Worm (Caenorhabditis elegans) whole organism, young adult: ENCODE results near the gene F55A4.13.
A peak's percentile ranks its signal among the peaks of the same experiment; 100 is the strongest.

ENCODE experiments used
- B0035.1 ChIP-seq: sonication (generic microtip); optimal IDR thresholded peaks from 2 replicates; lab custom pipeline; 2016; ENCODE audit warnings: missing genetic modification characterization, mild to moderate bottlenecking, missing compliant biosample characterization, missing genotype, missing genetic modification reagents
- B0261.1 ChIP-seq: sonication (generic microtip); optimal IDR thresholded peaks from 2 replicates; lab custom pipeline; 2016; ENCODE audit warnings: mild to moderate bottlenecking, missing genetic modification characterization, moderate library complexity, missing compliant biosample characterization
- B0336.3 ChIP-seq: fragments of 200-800 bp; sonication (Bioruptor generic); IDR thresholded peaks from 2 replicates; pipeline ENCODE4 v1.3.6; 2022; ENCODE audit warnings: missing genetic modification characterization, missing compliant biosample characterization
- F10E7.11 ChIP-seq: sonication (generic microtip); optimal IDR thresholded peaks from 2 replicates; lab custom pipeline; 2017; ENCODE audit warnings: mild to moderate bottlenecking, missing genetic modification characterization, moderate library complexity, missing compliant biosample characterization
- F22D6.2 ChIP-seq: sonication (generic microtip); optimal IDR thresholded peaks from 2 replicates; lab custom pipeline; 2016; ENCODE audit warnings: mild to moderate bottlenecking, missing genetic modification characterization, missing compliant biosample characterization
- F37B4.10 ChIP-seq: fragments of 200-800 bp; sonication (Bioruptor generic); IDR thresholded peaks from 2 replicates; pipeline ENCODE4 v1.3.6; 2022; ENCODE audit warnings: missing genetic modification characterization, missing compliant biosample characterization
- F49E8.2 ChIP-seq: sonication (generic microtip); optimal IDR thresholded peaks from 3 replicates; lab custom pipeline; 2017; ENCODE audit warnings: missing genetic modification characterization, mild to moderate bottlenecking, missing compliant biosample characterization, antibody characterized with exemption, moderate library complexity; ENCODE audit not compliant: insufficient read depth
- F57C9.4 ChIP-seq: sonication (generic microtip); optimal IDR thresholded peaks from 2 replicates; lab custom pipeline; 2017; ENCODE audit warnings: mild to moderate bottlenecking, missing genetic modification characterization, missing compliant biosample characterization
- K12H6.12 ChIP-seq: fragments of 200-800 bp; sonication (Bioruptor generic); optimal IDR thresholded peaks from 2 replicates; lab custom pipeline; 2018; ENCODE audit warnings: mild to moderate bottlenecking, missing genetic modification characterization, missing compliant biosample characterization
- Y53F4B.3 ChIP-seq: fragments of 200-800 bp; sonication (Bioruptor generic); IDR thresholded peaks from 2 replicates; pipeline ENCODE4 v1.3.6; 2022; ENCODE audit warnings: missing genetic modification reagents, missing genetic modification characterization, missing compliant biosample characterization
- Y53G8AR.9 ChIP-seq: fragments of 200-800 bp; sonication (Bioruptor generic); conservative IDR thresholded peaks from 2 replicates; pipeline ENCODE4 v1.3.6; 2022; ENCODE audit warnings: missing genetic modification reagents, missing genetic modification characterization, missing compliant biosample characterization
- Y56A3A.18 ChIP-seq: fragments of 200-800 bp; sonication (Bioruptor generic); IDR thresholded peaks from 2 replicates; pipeline ENCODE4 v1.3.6; 2022; ENCODE audit warnings: missing genetic modification reagents, missing genetic modification characterization, missing compliant biosample characterization
- Y95B8A.8 ChIP-seq: fragments of 200-800 bp; sonication (Bioruptor generic); IDR thresholded peaks from 2 replicates; pipeline ENCODE4 v1.3.6; 2022; ENCODE audit warnings: missing genetic modification reagents, missing genetic modification characterization, missing compliant biosample characterization
- ama-1 ChIP-seq, 3 experiments: fragments of 150-350 bp in 1 of 3; sonication (generic microtip) in 2 of 3; optimal IDR thresholded peaks; 2 replicates each; lab custom pipeline; 2014 to 2018; ENCODE audit warnings: missing biosample characterization in 2 of 3, missing genetic modification characterization in 2 of 3, missing genetic modification reagents in 2 of 3
- atf-7 ChIP-seq: sonication (generic microtip); optimal IDR thresholded peaks from 2 replicates; lab custom pipeline; 2017; ENCODE audit warnings: mild to moderate bottlenecking, missing genetic modification characterization, missing compliant biosample characterization
- athp-1 ChIP-seq: sonication (generic microtip); optimal IDR thresholded peaks from 2 replicates; lab custom pipeline; 2017; ENCODE audit warnings: mild to moderate bottlenecking, missing genetic modification characterization, missing compliant biosample characterization
- bed-1 ChIP-seq: fragments of 200-800 bp; sonication (Bioruptor generic); IDR thresholded peaks from 2 replicates; pipeline ENCODE4 v1.3.6; 2022; ENCODE audit warnings: missing genetic modification reagents, missing genetic modification characterization, missing compliant biosample characterization
- cebp-1 ChIP-seq, 2 experiments: fragments of 200-800 bp in 1 of 2; sonication (Bioruptor generic) in 1 of 2; sonication (generic microtip) in 1 of 2; IDR thresholded peaks in 1 of 2; optimal IDR thresholded peaks in 1 of 2; 2 replicates each; pipeline versions ENCODE4 v1.3.6 to Lab custom; 2017 to 2022; ENCODE audit warnings: missing compliant biosample characterization in 2 of 2, missing genetic modification characterization in 2 of 2, mild to moderate bottlenecking in 1 of 2, missing genetic modification reagents in 1 of 2, moderate library complexity in 1 of 2
- ceh-58 ChIP-seq: fragments of 200-800 bp; sonication (Bioruptor generic); IDR thresholded peaks from 2 replicates; pipeline ENCODE4 v1.3.6; 2022; ENCODE audit warnings: missing genetic modification characterization, missing compliant biosample characterization
- ceh-91 ChIP-seq: fragments of 200-800 bp; sonication (Bioruptor generic); IDR thresholded peaks from 2 replicates; pipeline ENCODE4 v1.3.6; 2022; ENCODE audit warnings: missing genetic modification reagents, missing genetic modification characterization, missing compliant biosample characterization
- chd-7 ChIP-seq: sonication (generic microtip); optimal IDR thresholded peaks from 2 replicates; lab custom pipeline; 2016; ENCODE audit warnings: mild to moderate bottlenecking, missing genetic modification characterization, moderate library complexity, missing compliant biosample characterization
- gei-17 ChIP-seq: fragments of 200-800 bp; sonication (Bioruptor generic); optimal IDR thresholded peaks from 2 replicates; lab custom pipeline; 2018; ENCODE audit warnings: mild to moderate bottlenecking, missing genetic modification characterization, missing compliant biosample characterization
- hmg-1.2 ChIP-seq: fragments of 200-800 bp; sonication (Bioruptor generic); IDR thresholded peaks from 2 replicates; pipeline ENCODE4 v1.3.6; 2022; ENCODE audit warnings: missing genetic modification reagents, missing genetic modification characterization, missing compliant biosample characterization
- hmg-20 ChIP-seq: fragments of 200-800 bp; sonication (Bioruptor generic); IDR thresholded peaks from 2 replicates; pipeline ENCODE4 v1.3.6; 2022; ENCODE audit warnings: missing genetic modification reagents, missing genetic modification characterization, missing compliant biosample characterization
- let-607 ChIP-seq, 2 experiments: fragments of 200-800 bp in 1 of 2; sonication (Bioruptor generic) in 1 of 2; sonication (generic microtip) in 1 of 2; optimal IDR thresholded peaks; 2 replicates each; lab custom pipeline; 2016 to 2018; ENCODE audit warnings: mild to moderate bottlenecking in 2 of 2, missing compliant biosample characterization in 2 of 2, missing genetic modification characterization in 2 of 2, moderate library complexity in 2 of 2, missing genotype in 1 of 2
- lir-1 ChIP-seq: fragments of 200-800 bp; sonication (Bioruptor generic); conservative IDR thresholded peaks from 2 replicates; pipeline ENCODE4 v1.3.6; 2022; ENCODE audit warnings: missing genetic modification reagents, missing genetic modification characterization, missing compliant biosample characterization
- madf-3 ChIP-seq: fragments of 200-800 bp; sonication (Bioruptor generic); IDR thresholded peaks from 2 replicates; pipeline ENCODE4 v1.3.6; 2022; ENCODE audit warnings: missing genetic modification reagents, missing genetic modification characterization, missing compliant biosample characterization
- mcd-1 ChIP-seq: fragments of 200-800 bp; sonication (Bioruptor generic); IDR thresholded peaks from 2 replicates; pipeline ENCODE4 v1.3.6; 2022; ENCODE audit warnings: missing genetic modification reagents, missing genetic modification characterization, missing compliant biosample characterization
- mes-4 ChIP-seq: sonication (generic microtip); optimal IDR thresholded peaks from 2 replicates; lab custom pipeline; 2016; ENCODE audit warnings: missing genotype, missing genetic modification characterization, missing compliant biosample characterization
- mxl-1 ChIP-seq: sonication (generic microtip); optimal IDR thresholded peaks from 2 replicates; lab custom pipeline; 2016; ENCODE audit warnings: missing genetic modification characterization, missing compliant biosample characterization
- nhr-27 ChIP-seq: fragments of 200-800 bp; sonication (Bioruptor generic); optimal IDR thresholded peaks from 2 replicates; lab custom pipeline; 2018; ENCODE audit warnings: mild to moderate bottlenecking, missing genetic modification characterization, moderate library complexity, missing compliant biosample characterization
- rec-8 ChIP-seq, 2 experiments: sonication (generic microtip); optimal IDR thresholded peaks; 2 replicates each; lab custom pipeline; 2016; ENCODE audit warnings: mild to moderate bottlenecking in 2 of 2, missing genetic modification characterization in 2 of 2, missing genetic modification reagents in 2 of 2, missing genotype in 2 of 2, missing biosample characterization in 1 of 2, missing compliant biosample characterization in 1 of 2, moderate library complexity in 1 of 2
- repo-1 ChIP-seq: sonication (generic microtip); optimal IDR thresholded peaks from 2 replicates; lab custom pipeline; 2017; ENCODE audit warnings: mild to moderate bottlenecking, missing genetic modification characterization, missing compliant biosample characterization
- rpc-1 ChIP-seq, 2 experiments: fragments of 150-350 bp in 1 of 2; sonication (generic microtip) in 1 of 2; optimal IDR thresholded peaks; 2 replicates each; lab custom pipeline; 2014 to 2018; ENCODE audit warnings: missing biosample characterization in 1 of 2, missing genetic modification characterization in 1 of 2, missing genetic modification reagents in 1 of 2, missing genotype in 1 of 2
- somi-1 ChIP-seq: fragments of 200-800 bp; sonication (Bioruptor generic); optimal IDR thresholded peaks from 2 replicates; lab custom pipeline; 2018; ENCODE audit warnings: mild to moderate bottlenecking, missing genetic modification characterization, missing compliant biosample characterization
- tbx-9 ChIP-seq: sonication (generic microtip); optimal IDR thresholded peaks from 2 replicates; lab custom pipeline; 2016; ENCODE audit warnings: borderline replicate concordance, missing genetic modification characterization, inconsistent platforms, missing compliant biosample characterization
- tlf-1 ChIP-seq: fragments of 200-800 bp; sonication (Bioruptor generic); optimal IDR thresholded peaks from 2 replicates; lab custom pipeline; 2018; ENCODE audit warnings: mild to moderate bottlenecking, missing genetic modification characterization, missing compliant biosample characterization
- zfh-2 ChIP-seq: fragments of 200-800 bp; sonication (Bioruptor generic); conservative IDR thresholded peaks from 2 replicates; pipeline ENCODE4 v1.3.6; 2022; ENCODE audit warnings: missing genetic modification reagents, missing genetic modification characterization, missing compliant biosample characterization
- ztf-22 ChIP-seq: fragments of 200-800 bp; sonication (Bioruptor generic); optimal IDR thresholded peaks from 2 replicates; lab custom pipeline; 2018; ENCODE audit warnings: mild to moderate bottlenecking, missing genetic modification characterization, moderate library complexity, missing compliant biosample characterization
- ztf-28 ChIP-seq: fragments of 200-800 bp; sonication (Bioruptor generic); IDR thresholded peaks from 2 replicates; pipeline ENCODE4 v1.3.6; 2022; ENCODE audit warnings: missing genetic modification reagents, missing genetic modification characterization, missing compliant biosample characterization

F55A4.13 gene

DNA sequence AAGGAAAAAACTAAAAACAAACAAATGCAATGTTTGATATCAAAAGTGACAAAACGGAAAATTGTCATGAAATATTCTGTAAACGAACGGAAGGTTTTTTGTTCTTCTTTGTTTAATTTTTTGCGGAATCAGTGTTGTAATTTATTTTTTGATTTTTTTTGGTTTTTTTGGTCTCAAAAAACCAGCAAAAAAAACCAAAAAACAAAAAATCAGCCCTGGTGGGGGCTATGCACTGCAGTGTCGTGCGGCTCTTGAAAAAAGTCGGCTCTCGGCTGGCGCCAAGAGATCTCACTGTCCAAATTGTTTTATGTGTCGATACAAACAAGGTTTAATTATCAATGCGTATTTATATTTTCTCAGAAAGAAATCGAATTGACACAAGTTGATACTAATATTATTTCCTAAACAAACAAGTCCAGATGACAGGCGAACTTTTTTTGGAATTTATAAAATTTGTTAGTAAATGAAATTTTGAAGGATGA lies 4.9 kb downstream of the F55A4.13 start (continued):
- no peak for TF ChIP-seq mes-4 (tag; lab: Kevin White, UChicago)
- no peak for TF ChIP-seq mxl-1 (tag; lab: Kevin White, UChicago)
- TF ChIP-seq Y56A3A.18 (GFP tag; lab: Robert Waterston, UW), result peak; percentile 78; the same call in 1 of the 2 replicates
- no peak for TF ChIP-seq cebp-1 (GFP tag; IDR thresholded peaks at IDR 0.05; lab: Robert Waterston, UW)
- peak; percentile 57 for TF ChIP-seq cebp-1 (tag; optimal IDR thresholded peaks at IDR 0.05; lab: Kevin White, UChicago)
- TF ChIP-seq ztf-28 (GFP tag; lab: Robert Waterston, UW), result no peak
- TF ChIP-seq bed-1, result 0 out of 2 replicates have a peak, but pooled peaks have one; percentile 13
- TF ChIP-seq B0261.1 (tag; lab: Kevin White, UChicago), result no peak
- peak; percentile 35 for TF ChIP-seq ztf-22 (GFP tag; lab: Kevin White, UChicago)
- peak; percentile 89 for TF ChIP-seq Y53G8AR.9 (GFP tag; lab: Robert Waterston, UW)
- TF ChIP-seq B0336.3, result peak; percentile 64; the same call in 1 of the 2 replicates
- 0 out of 2 replicates have a peak, but pooled peaks have one; percentile 3 for TF ChIP-seq ceh-58
- peak; percentile 72; the same call in 1 of the 2 replicates for TF ChIP-seq Y95B8A.8 (GFP tag; lab: Robert Waterston, UW)
- TF ChIP-seq athp-1 (tag; lab: Kevin White, UChicago), result peak; percentile 25
- peak; percentile 7 for TF ChIP-seq F10E7.11 (tag; lab: Kevin White, UChicago)
- 0 out of 2 replicates have a peak, but pooled peaks have one; percentile 15 for TF ChIP-seq mcd-1
- peak; percentile 40; the same call in 1 of the 2 replicates for TF ChIP-seq hmg-1.2
- peak; percentile 7 for TF ChIP-seq chd-7
- no peak for TF ChIP-seq F49E8.2 (tag; lab: Kevin White, UChicago)

ce11 chrX:1010627-1011452 lies 6.5 kb downstream of the F55A4.13 start:
- TF ChIP-seq ztf-22 (GFP tag; lab: Kevin White, UChicago) (peak; percentile 67), B0336.3 (peak; percentile 63), madf-3 (GFP tag; lab: Robert Waterston, UW) (peak; percentile 34; the same call in 1 of the 2 replicates), rpc-1 (optimal IDR thresholded peaks at IDR 0.05; lab: Kevin White, UChicago) (no peak), rpc-1 (tag; optimal IDR thresholded peaks at IDR 0.05; lab: Kevin White, UChicago) (no peak), Y53F4B.3 (GFP tag; lab: Robert Waterston, UW) (no peak), let-607 (tag; optimal IDR thresholded peaks at IDR 0.05; lab: Kevin White, UChicago) (peak in 1 of 2 experiments; percentile 60), F57C9.4 (peak; percentile 29), nhr-27 (tag; lab: Kevin White, UChicago) (peak; percentile 50), zfh-2 (GFP tag; lab: Robert Waterston, UW) (peak; percentile 63), lir-1 (GFP tag; lab: Robert Waterston, UW) (peak; percentile 28; the same call in 1 of the 2 replicates), F49E8.2 (tag; lab: Kevin White, UChicago) (no peak), K12H6.12 (tag; lab: Kevin White, UChicago) (peak; percentile 13), F22D6.2 (peak; percentile 1), ama-1 (optimal IDR thresholded peaks at IDR 0.05; lab: Kevin White, UChicago) (peak; percentile 56), ama-1 (GFP tag; optimal IDR thresholded peaks at IDR 0.05; lab: Kevin White, UChicago) (no peak), atf-7 (tag; lab: Kevin White, UChicago) (peak; percentile 37), Y53G8AR.9 (GFP tag; lab: Robert Waterston, UW) (peak; percentile 65; the same call in 1 of the 2 replicates), hmg-1.2 (peak; percentile 29; the same call in 1 of the 2 replicates), repo-1 (peak; percentile 45), rec-8 (tag; optimal IDR thresholded peaks at IDR 0.05; lab: Kevin White, UChicago) (peak in 1 of 2 experiments; percentile 15), B0261.1 (tag; lab: Kevin White, UChicago) (peak; percentile 23), ceh-91 (GFP tag; lab: Robert Waterston, UW) (no peak), F37B4.10 (GFP tag; lab: Robert Waterston, UW) (0 out of 2 replicates have a peak, but pooled peaks have one; percentile 34), somi-1 (GFP tag; lab: Kevin White, UChicago) (peak; percentile 24), cebp-1 (GFP tag; IDR thresholded peaks at IDR 0.05; lab: Robert Waterston, UW) (peak; percentile 16; the same call in 1 of the 2 replicates), cebp-1 (tag; optimal IDR thresholded peaks at IDR 0.05; lab: Kevin White, UChicago) (peak; percentile 46), gei-17 (peak; percentile 45), hmg-20 (GFP tag; lab: Robert Waterston, UW) (peak; percentile 44; the same call in 1 of the 2 replicates), B0035.1 (tag; lab: Kevin White, UChicago) (peak; percentile 2), tbx-9 (tag; lab: Kevin White, UChicago) (no peak), F10E7.11 (tag; lab: Kevin White, UChicago) (no peak), tlf-1 (peak; percentile 51), chd-7 (peak; percentile 19), mcd-1 (peak; percentile 52; the same call in 1 of the 2 replicates)
